Fruit fly (Drosophila melanogaster) whole organism, larva: Measurements from ENCODE around the gene CG13318.
A peak's percentile ranks its signal among the peaks of the same experiment; 100 is the strongest.

ENCODE experiments used
- noc ChIP-seq: fragments of 200-800 bp; sonication (Bioruptor generic); optimal IDR thresholded peaks from 3 replicates; lab custom pipeline; 2019; ENCODE audit warnings: missing biosample characterization, mild to moderate bottlenecking, missing genetic modification characterization, moderate library complexity

CG13318 gene

dm6 chr3R:8773135-8773534 is 644 bp upstream of the CG13318 start, which contains the start of gene CG34301:
TSS of gene CG34301 (plus strand) at chr3R:8773435.
- TF ChIP-seq noc (tag; lab: Kevin White, UChicago), result no peak

DNA sequence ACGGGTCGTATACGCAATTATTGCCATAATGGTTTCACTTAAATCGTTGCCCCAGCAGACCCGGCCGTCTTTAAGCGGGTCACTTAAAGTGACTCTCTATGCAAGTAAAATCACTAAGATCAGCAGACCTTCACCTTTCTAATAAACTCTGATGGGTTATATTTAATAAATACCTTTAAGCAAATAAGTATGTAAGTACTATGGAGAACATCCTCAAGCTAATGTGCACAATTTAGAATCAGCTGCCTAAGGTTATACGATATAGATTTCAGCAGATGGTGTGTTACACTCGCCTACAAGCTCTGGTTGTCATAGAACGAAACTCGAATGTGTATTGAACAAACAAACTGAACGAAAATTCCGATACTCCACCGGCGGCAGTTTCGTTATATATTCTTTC is 3.4 kb downstream of the CG13318 start, which contains the start of gene CG8236:
TSS of gene CG8236 (plus strand) at position 301 of the 400 bp plus-strand sequence.
- TF ChIP-seq noc (tag; lab: Kevin White, UChicago), result no peak

DNA sequence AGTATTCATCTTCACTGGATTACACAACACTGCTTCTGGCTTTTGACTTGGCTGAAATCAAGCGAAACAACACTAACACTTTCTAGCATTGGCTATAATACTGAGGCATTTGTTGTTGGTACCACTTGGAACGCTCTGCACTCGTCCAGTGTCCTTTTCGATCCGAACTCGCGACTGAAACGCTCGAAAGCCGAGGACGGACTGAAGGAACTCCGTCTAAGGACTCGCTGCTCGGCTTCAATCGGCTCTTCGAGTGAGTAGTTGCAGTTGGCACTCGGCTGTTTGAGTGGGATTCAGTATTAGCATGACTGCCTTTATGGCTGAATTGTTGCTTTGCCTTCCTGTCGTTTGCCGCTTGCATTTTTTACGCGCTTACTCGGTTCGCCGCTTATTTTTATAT is 4.5 kb downstream of the CG13318 start, which contains the start of the genes CG34135 and CG11768:
TSS of gene CG34135 (minus strand) at position 194 of the 400 bp plus-strand sequence.
TSS of gene CG11768 (minus strand) at position 203 of the 400 bp plus-strand sequence.
- TF ChIP-seq noc (tag; lab: Kevin White, UChicago), result no peak

- no peak for TF ChIP-seq noc (tag; lab: Kevin White, UChicago)
Measured at dm6 chr3R:8748776-8749126, 23.7 kb downstream of the CG13318 start.

dm6 chr3R:8747871-8748775 is 24.4 kb downstream of the CG13318 start:
- TF ChIP-seq noc (tag; lab: Kevin White, UChicago), result peak; percentile 83

- TF ChIP-seq noc (tag; lab: Kevin White, UChicago), result no peak
Measured at dm6 chr3R:8747134-8747870, 25.2 kb downstream of the CG13318 start, which contains the start of the genes CG9801 and Nasp. TSS of gene CG9801 (minus strand) at chr3R:8747675. TSS of gene Nasp (plus strand) at chr3R:8747798.

- no peak for TF ChIP-seq noc (tag; lab: Kevin White, UChicago)
Measured at dm6 chr3R:8746354-8746753, 26.1 kb downstream of the CG13318 start.

DNA sequence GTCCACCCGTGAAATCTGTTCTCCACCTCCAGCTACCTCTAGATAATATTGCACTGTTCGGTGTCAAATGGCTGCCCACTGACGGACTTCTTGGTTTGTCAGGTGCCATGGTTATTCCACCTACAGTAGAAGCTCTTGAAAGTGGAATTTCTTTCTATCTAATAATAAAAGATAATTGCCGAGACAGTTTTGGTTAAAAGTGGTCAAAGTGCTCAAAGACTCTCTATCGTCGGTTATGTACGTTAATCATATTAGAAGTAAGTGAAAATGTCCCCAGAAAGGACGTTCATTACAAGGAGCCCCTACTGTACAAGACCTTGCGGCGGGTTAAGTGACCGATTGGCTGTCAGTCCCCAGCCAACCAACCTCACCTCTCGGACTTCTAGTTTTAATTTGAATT is 28.3 kb downstream of the CG13318 start:
- peak; percentile 51 for TF ChIP-seq noc (tag; lab: Kevin White, UChicago)

DNA sequence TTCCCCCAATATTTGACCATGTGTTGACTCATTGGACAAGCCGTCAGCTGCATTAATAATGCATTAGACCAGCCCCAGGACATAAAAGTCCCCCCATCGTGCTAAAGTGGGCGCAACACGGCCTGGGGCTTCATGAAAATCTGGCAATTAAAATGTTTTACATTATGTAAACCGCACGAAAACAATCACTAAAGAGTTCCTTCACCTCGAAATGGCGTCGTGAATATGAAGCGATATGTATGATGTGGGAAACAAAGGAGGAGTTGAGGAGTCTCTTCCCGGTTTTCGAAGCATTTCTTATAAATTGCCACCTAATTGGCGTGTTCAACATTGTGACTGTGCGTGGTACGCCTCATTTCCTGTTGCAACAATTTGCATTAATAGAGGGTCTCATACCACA is 29.8 kb downstream of the CG13318 start:
- TF ChIP-seq noc (tag; lab: Kevin White, UChicago), result no peak

- TF ChIP-seq noc (tag; lab: Kevin White, UChicago), result no peak
Measured at dm6 chr3R:8741941-8742340, 30.6 kb downstream of the CG13318 start.

dm6 chr3R:8741248-8741647 is 31.2 kb downstream of the CG13318 start:
- TF ChIP-seq noc (tag; lab: Kevin White, UChicago), result no peak

DNA sequence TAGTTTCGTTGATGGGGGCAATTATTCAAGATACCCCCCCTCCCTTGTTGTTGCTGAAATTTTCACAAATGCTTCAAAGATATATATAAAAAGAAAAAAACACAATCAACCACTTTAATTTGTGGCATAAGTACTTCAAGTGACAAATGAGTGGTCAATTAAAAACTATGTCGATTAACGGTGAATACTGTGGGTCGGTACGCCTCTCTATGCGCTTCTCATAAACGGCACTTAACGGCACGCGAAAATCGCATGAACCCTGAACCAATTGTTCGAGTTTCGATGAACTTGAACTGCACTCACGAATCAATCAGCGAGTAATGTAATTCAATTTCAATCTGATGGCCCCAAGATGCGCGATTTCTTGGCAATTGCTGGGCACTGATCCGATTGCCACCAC is 32.4 kb downstream of the CG13318 start:
- TF ChIP-seq noc (tag; lab: Kevin White, UChicago), result no peak

- no peak for TF ChIP-seq noc (tag; lab: Kevin White, UChicago)
Measured at dm6 chr3R:8739161-8739783, 33.2 kb downstream of the CG13318 start.

dm6 chr3R:8731597-8732263 is 40.8 kb downstream of the CG13318 start, which contains the start of the genes M1BP and CG8202:
TSS of gene M1BP (minus strand) at chr3R:8731698.
TSS of gene CG8202 (plus strand) at chr3R:8732091.
- peak; percentile 93 for TF ChIP-seq noc (tag; lab: Kevin White, UChicago)

DNA sequence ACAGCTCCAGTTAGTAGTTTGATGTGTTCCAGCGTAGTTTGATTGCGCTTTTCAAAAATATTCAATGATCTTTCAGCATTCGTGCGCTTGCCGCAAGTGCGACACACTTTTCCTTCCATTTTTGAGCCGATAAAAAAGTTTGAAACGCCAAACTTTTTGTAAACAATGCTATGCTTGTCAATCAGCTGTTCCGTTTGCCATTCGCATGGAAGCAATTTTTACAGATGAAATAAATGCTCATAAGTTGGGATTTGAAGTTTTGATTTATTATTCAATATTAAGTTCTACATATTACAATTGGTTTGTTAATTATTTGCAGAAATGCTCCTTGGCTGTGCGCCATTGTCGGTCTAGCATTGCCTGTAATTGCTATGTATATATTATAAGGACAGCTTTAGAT is 42.9 kb downstream of the CG13318 start, which contains the start of gene ranshi:
TSS of gene ranshi (minus strand) at position 152 of the 400 bp plus-strand sequence.
- TF ChIP-seq noc (tag; lab: Kevin White, UChicago), result no peak
